Worm (Caenorhabditis elegans) whole organism, early embryonic: ENCODE measurements around the gene rgs-3.

Experiments
- F13C5.2 ChIP-seq: sonication (generic microtip); optimal IDR thresholded peaks from 2 replicates; lab custom pipeline; 2017; ENCODE audit warnings: mild to moderate bottlenecking, missing genetic modification characterization, inconsistent platforms, missing compliant biosample characterization
- ama-1 ChIP-seq: fragments of 150-350 bp; optimal IDR thresholded peaks from 2 replicates; lab custom pipeline; 2014
- ets-7 ChIP-seq: sonication (generic microtip); optimal IDR thresholded peaks from 2 replicates; lab custom pipeline; 2016; ENCODE audit warnings: missing genotype, missing genetic modification characterization, missing compliant biosample characterization
- tbx-37 ChIP-seq: fragments of 200-800 bp; sonication (Bioruptor generic); conservative IDR thresholded peaks from 2 replicates; pipeline ENCODE4 v1.3.6; 2022; ENCODE audit warnings: missing genetic modification reagents, missing genetic modification characterization, missing compliant biosample characterization

DNA sequence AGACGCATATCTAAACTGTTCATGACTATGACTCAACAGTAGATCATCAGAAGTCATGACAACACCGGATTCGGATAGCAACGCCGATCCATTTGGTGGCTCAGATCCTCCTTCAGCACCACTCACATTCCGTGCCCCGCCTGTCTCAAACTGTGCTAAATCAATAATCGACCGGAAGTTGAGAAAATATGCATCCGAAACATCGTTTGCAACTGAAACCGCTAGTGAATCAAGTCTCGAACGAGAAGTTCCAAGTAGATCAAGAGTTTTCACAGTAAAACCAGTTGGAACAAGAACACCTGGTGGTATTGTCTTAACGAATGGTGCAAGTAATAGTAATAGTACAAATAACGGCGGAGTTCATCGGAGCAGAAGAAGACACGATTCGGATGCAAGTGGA is 47.5 kb downstream of the rgs-3 start:
- TF ChIP-seq ama-1 (lab: Kevin White, UChicago), result no peak
- no peak for TF ChIP-seq ets-7 (tag; lab: Kevin White, UChicago)
- TF ChIP-seq F13C5.2 (tag; lab: Kevin White, UChicago), result no peak
- TF ChIP-seq tbx-37 (GFP tag; lab: Robert Waterston, UW), result no peak
